Worm (Caenorhabditis elegans) whole organism, late embryonic: ENCODE results near the gene his-64.

Source experiments
- T23F11.4 ChIP-seq: fragments of 200-800 bp; sonication (Bioruptor generic); optimal IDR thresholded peaks from 2 replicates; lab custom pipeline; 2018; ENCODE audit warnings: mild to moderate bottlenecking, missing genetic modification characterization, missing compliant biosample characterization
- hlh-8 ChIP-seq: sonication (generic microtip); optimal IDR thresholded peaks from 2 replicates; lab custom pipeline; 2016; ENCODE audit warnings: missing genotype, missing genetic modification characterization, missing compliant biosample characterization
- nfya-1 ChIP-seq: sonication (generic microtip); optimal IDR thresholded peaks from 2 replicates; lab custom pipeline; 2017; ENCODE audit warnings: missing genetic modification characterization, mild to moderate bottlenecking, missing compliant biosample characterization, antibody characterized with exemption, moderate library complexity
- pha-2 ChIP-seq: sonication (generic microtip); optimal IDR thresholded peaks from 2 replicates; lab custom pipeline; 2017; ENCODE audit warnings: mild to moderate bottlenecking, missing genetic modification characterization, missing compliant biosample characterization
- pha-4 ChIP-seq: fragments of 150-350 bp; optimal IDR thresholded peaks from 2 replicates; lab custom pipeline; 2018; ENCODE audit warnings: missing biosample characterization, missing genetic modification reagents, missing genetic modification characterization
- pqm-1 ChIP-seq: sonication (generic microtip); optimal IDR thresholded peaks from 2 replicates; lab custom pipeline; 2016; ENCODE audit warnings: missing genetic modification characterization, missing compliant biosample characterization
- ref-2 ChIP-seq: sonication (generic microtip); optimal IDR thresholded peaks from 2 replicates; lab custom pipeline; 2016; ENCODE audit warnings: missing genetic modification characterization, missing compliant biosample characterization
- rnt-1 ChIP-seq: sonication (generic microtip); optimal IDR thresholded peaks from 2 replicates; lab custom pipeline; 2016; ENCODE audit warnings: missing genetic modification characterization, missing compliant biosample characterization
- sdc-2 ChIP-seq: sonication (generic microtip); optimal IDR thresholded peaks from 2 replicates; lab custom pipeline; 2016; ENCODE audit warnings: missing genotype, missing genetic modification characterization, missing compliant biosample characterization
- sox-4 ChIP-seq: sonication (generic microtip); optimal IDR thresholded peaks from 2 replicates; lab custom pipeline; 2017; ENCODE audit warnings: mild to moderate bottlenecking, missing genetic modification characterization, inconsistent platforms, missing compliant biosample characterization
- syd-9 ChIP-seq: sonication (generic microtip); optimal IDR thresholded peaks from 2 replicates; lab custom pipeline; 2016; ENCODE audit warnings: mild to moderate bottlenecking, missing genetic modification characterization, moderate library complexity, missing compliant biosample characterization
- unc-55 ChIP-seq: sonication (generic microtip); optimal IDR thresholded peaks from 2 replicates; lab custom pipeline; 2017; ENCODE audit warnings: missing biosample characterization, missing genetic modification reagents, missing genetic modification characterization
- unc-86 ChIP-seq: sonication (generic microtip); optimal IDR thresholded peaks from 2 replicates; lab custom pipeline; 2016; ENCODE audit warnings: missing genetic modification characterization, missing compliant biosample characterization
- ztf-16 ChIP-seq: sonication (generic microtip); optimal IDR thresholded peaks from 2 replicates; lab custom pipeline; 2017; ENCODE audit warnings: missing genetic modification characterization, missing compliant biosample characterization

ce11 chrIV:11372366-11372997 is 34.4 kb upstream of the his-64 start, which contains the start of gene cbd-1:
- TF ChIP-seq ztf-16 (no peak), pqm-1 (tag; lab: Kevin White, UChicago) (no peak), T23F11.4 (GFP tag; lab: Kevin White, UChicago) (no peak), pha-2 (no peak), unc-55 (no peak), ref-2 (tag; lab: Kevin White, UChicago) (no peak), sdc-2 (no peak), pha-4 (no peak), sox-4 (tag; lab: Kevin White, UChicago) (no peak), syd-9 (tag; lab: Kevin White, UChicago) (no peak), nfya-1 (no peak), rnt-1 (no peak), hlh-8 (no peak), unc-86 (no peak)
